Fruit fly (Drosophila melanogaster): ENCODE data around the gene anchor.

Gene anchor

dm6 chr3L:17587897-17588296 lies 33.7 kb upstream of the anchor start:
- TF ChIP-seq pan (optimal IDR thresholded peaks at IDR 0.05) (no peak), psq (optimal IDR thresholded peaks at IDR 0.05) (no peak), CG8478 (optimal IDR thresholded peaks at IDR 0.05) (no peak), EcR (GFP tag; optimal IDR thresholded peaks at IDR 0.05) (no peak), Dll (optimal IDR thresholded peaks at IDR 0.05) (no peak), usp (GFP tag; optimal IDR thresholded peaks at IDR 0.05) (no peak)

dm6 chr3L:17588686-17589085 lies 32.9 kb upstream of the anchor start:
- TF ChIP-seq psq (optimal IDR thresholded peaks at IDR 0.05), result no peak
- TF ChIP-seq EcR (GFP tag; optimal IDR thresholded peaks at IDR 0.05), result no peak
- TF ChIP-seq Dll (optimal IDR thresholded peaks at IDR 0.05), result no peak
- no peak for TF ChIP-seq usp (GFP tag; optimal IDR thresholded peaks at IDR 0.05)
- TF ChIP-seq CG8478 (optimal IDR thresholded peaks at IDR 0.05), result no peak
- TF ChIP-seq pan (optimal IDR thresholded peaks at IDR 0.05), result no peak

- TF ChIP-seq Dll (optimal IDR thresholded peaks at IDR 0.05) (no peak), CG8478 (optimal IDR thresholded peaks at IDR 0.05) (no peak), psq (optimal IDR thresholded peaks at IDR 0.05) (no peak)
Measured at dm6 chr3L:17590049-17590448, 31.6 kb upstream of the anchor start.

- no peak for TF ChIP-seq usp (GFP tag; optimal IDR thresholded peaks at IDR 0.05)
- TF ChIP-seq EcR (GFP tag; optimal IDR thresholded peaks at IDR 0.05), result peak in 1 of 2 experiments; percentile 95
- TF ChIP-seq CG8478 (optimal IDR thresholded peaks at IDR 0.05), result no peak
- TF ChIP-seq psq (optimal IDR thresholded peaks at IDR 0.05), result no peak
- peak; percentile 99 for TF ChIP-seq Dll (optimal IDR thresholded peaks at IDR 0.05)
- TF ChIP-seq pan (optimal IDR thresholded peaks at IDR 0.05), result no peak
Measured at dm6 chr3L:17590455-17591216, 31.0 kb upstream of the anchor start.

dm6 chr3L:17591217-17591467 lies 30.5 kb upstream of the anchor start:
- TF ChIP-seq Dll (optimal IDR thresholded peaks at IDR 0.05) (no peak), EcR (GFP tag; optimal IDR thresholded peaks at IDR 0.05) (no peak), pan (optimal IDR thresholded peaks at IDR 0.05) (no peak), usp (GFP tag; optimal IDR thresholded peaks at IDR 0.05) (no peak), CG8478 (optimal IDR thresholded peaks at IDR 0.05) (no peak)

dm6 chr3L:17593174-17593573 lies 28.4 kb upstream of the anchor start:
- TF ChIP-seq pan (optimal IDR thresholded peaks at IDR 0.05) (no peak), EcR (GFP tag; optimal IDR thresholded peaks at IDR 0.05) (no peak), CG8478 (optimal IDR thresholded peaks at IDR 0.05) (no peak), psq (optimal IDR thresholded peaks at IDR 0.05) (no peak), usp (GFP tag; optimal IDR thresholded peaks at IDR 0.05) (no peak), Dll (optimal IDR thresholded peaks at IDR 0.05) (no peak)

- TF ChIP-seq Dll (optimal IDR thresholded peaks at IDR 0.05) (no peak), CG8478 (optimal IDR thresholded peaks at IDR 0.05) (no peak), pan (optimal IDR thresholded peaks at IDR 0.05) (no peak), psq (optimal IDR thresholded peaks at IDR 0.05) (no peak), usp (GFP tag; optimal IDR thresholded peaks at IDR 0.05) (no peak), EcR (GFP tag; optimal IDR thresholded peaks at IDR 0.05) (no peak)
Measured at dm6 chr3L:17595810-17596561, 25.6 kb upstream of the anchor start.

dm6 chr3L:17596897-17597296 lies 24.7 kb upstream of the anchor start:
- TF ChIP-seq Dll (optimal IDR thresholded peaks at IDR 0.05) (no peak), usp (GFP tag; optimal IDR thresholded peaks at IDR 0.05) (no peak), EcR (GFP tag; optimal IDR thresholded peaks at IDR 0.05) (no peak), CG8478 (optimal IDR thresholded peaks at IDR 0.05) (no peak), pan (optimal IDR thresholded peaks at IDR 0.05) (no peak), psq (optimal IDR thresholded peaks at IDR 0.05) (no peak)

- TF ChIP-seq psq (optimal IDR thresholded peaks at IDR 0.05), result no peak
- no peak for TF ChIP-seq Dll (optimal IDR thresholded peaks at IDR 0.05)
- no peak for TF ChIP-seq EcR (GFP tag; optimal IDR thresholded peaks at IDR 0.05)
- TF ChIP-seq CG8478 (optimal IDR thresholded peaks at IDR 0.05), result no peak
- no peak for TF ChIP-seq usp (GFP tag; optimal IDR thresholded peaks at IDR 0.05)
- TF ChIP-seq pan (optimal IDR thresholded peaks at IDR 0.05), result no peak
Measured at dm6 chr3L:17603528-17604414, 17.9 kb upstream of the anchor start.

dm6 chr3L:17604891-17605290 lies 16.7 kb upstream of the anchor start:
- TF ChIP-seq pan (optimal IDR thresholded peaks at IDR 0.05) (no peak), EcR (GFP tag; optimal IDR thresholded peaks at IDR 0.05) (no peak), CG8478 (optimal IDR thresholded peaks at IDR 0.05) (no peak), Dll (optimal IDR thresholded peaks at IDR 0.05) (no peak), usp (GFP tag; optimal IDR thresholded peaks at IDR 0.05) (no peak), psq (optimal IDR thresholded peaks at IDR 0.05) (no peak)

dm6 chr3L:17606629-17607287 lies 14.9 kb upstream of the anchor start:
- TF ChIP-seq pan (optimal IDR thresholded peaks at IDR 0.05), result no peak
- no peak for TF ChIP-seq usp (GFP tag; optimal IDR thresholded peaks at IDR 0.05)
- TF ChIP-seq Dll (optimal IDR thresholded peaks at IDR 0.05), result no peak
- no peak for TF ChIP-seq psq (optimal IDR thresholded peaks at IDR 0.05)
- peak; percentile 25 for TF ChIP-seq CG8478 (optimal IDR thresholded peaks at IDR 0.05)
- TF ChIP-seq EcR (GFP tag; optimal IDR thresholded peaks at IDR 0.05), result peak in 1 of 2 experiments; percentile 43

All from whole organism.